Fruit fly (Drosophila melanogaster): ENCODE results near the gene ft.

Gene ft

dm6 chr2L:4222921-4223279, 1.3 kb upstream of the ft start:
- TF ChIP-seq h (GFP tag; optimal IDR thresholded peaks at IDR 0.05) (peak; percentile 88), HLH106 (tag; optimal IDR thresholded peaks at IDR 0.05) (peak; percentile 89), Abd-B (GFP tag; optimal IDR thresholded peaks at IDR 0.05) (no peak), dmrt93B (GFP tag; optimal IDR thresholded peaks at IDR 0.05) (peak; percentile 69), CrebA (GFP tag; optimal IDR thresholded peaks at IDR 0.05; ENCODE audit: borderline replicate concordance) (no peak), Sp1 (GFP tag; optimal IDR thresholded peaks at IDR 0.05) (peak; percentile 89), woc (GFP tag; optimal IDR thresholded peaks at IDR 0.05) (peak; percentile 39), Vsx2 (GFP tag; optimal IDR thresholded peaks at IDR 0.05; ENCODE audit: partially characterized antibody) (no peak), Dif (GFP tag; optimal IDR thresholded peaks at IDR 0.05; ENCODE audit: partially characterized antibody) (no peak), Jra (GFP tag; optimal IDR thresholded peaks at IDR 0.05) (peak; percentile 13), sv (GFP tag; optimal IDR thresholded peaks at IDR 0.05) (no peak), tai (GFP tag; optimal IDR thresholded peaks at IDR 0.05) (no peak), GATAd (GFP tag; optimal IDR thresholded peaks at IDR 0.05) (no peak), psq (GFP tag; optimal IDR thresholded peaks at IDR 0.05) (peak; percentile 86), N (GFP tag; optimal IDR thresholded peaks at IDR 0.05) (no peak), Mio (GFP tag; optimal IDR thresholded peaks at IDR 0.05) (no peak), fru (GFP tag; optimal IDR thresholded peaks at IDR 0.05) (peak; percentile 80), dl (GFP tag; optimal IDR thresholded peaks at IDR 0.05; ENCODE audit: insufficient read depth in 1 of 2, partially characterized antibody in 2 of 2) (no peak), sage (GFP tag; optimal IDR thresholded peaks at IDR 0.05) (peak; percentile 75), br (GFP tag; optimal IDR thresholded peaks at IDR 0.05) (peak; percentile 64), Hnf4 (GFP tag; optimal IDR thresholded peaks at IDR 0.05) (peak; percentile 63), Rel (GFP tag; optimal IDR thresholded peaks at IDR 0.05) (peak; percentile 85), Rel (tag; optimal IDR thresholded peaks at IDR 0.05) (peak; percentile 22), foxo (GFP tag; optimal IDR thresholded peaks at IDR 0.05) (peak in 1 of 2 experiments; percentile 91), ey (GFP tag; optimal IDR thresholded peaks at IDR 0.05) (peak; percentile 75), CG9705 (GFP tag; optimal IDR thresholded peaks at IDR 0.05) (peak; percentile 69), dsf (GFP tag; optimal IDR thresholded peaks at IDR 0.05; ENCODE audit: borderline replicate concordance) (no peak), pan (optimal IDR thresholded peaks at IDR 0.05) (no peak), Hr78 (GFP tag; optimal IDR thresholded peaks at IDR 0.05) (no peak), brk (GFP tag; optimal IDR thresholded peaks at IDR 0.05) (no peak), Hr83 (GFP tag; optimal IDR thresholded peaks at IDR 0.05; ENCODE audit: poor library complexity, severe bottlenecking) (no peak), OdsH (GFP tag; optimal IDR thresholded peaks at IDR 0.05) (peak; percentile 87), CG32264 (GFP tag; optimal IDR thresholded peaks at IDR 0.05) (peak; percentile 46), usp (GFP tag; optimal IDR thresholded peaks at IDR 0.05) (no peak), Myc (optimal IDR thresholded peaks at IDR 0.05) (no peak), lola (GFP tag; optimal IDR thresholded peaks at IDR 0.05) (no peak), Dfd (GFP tag; optimal IDR thresholded peaks at IDR 0.05) (no peak), jim (GFP tag; optimal IDR thresholded peaks at IDR 0.05) (no peak), rgr (GFP tag; optimal IDR thresholded peaks at IDR 0.05) (peak; percentile 89)

dm6 chr2L:4222002-4222920, 665 bp upstream of the ft start:
- no peak for TF ChIP-seq CG32264 (GFP tag; optimal IDR thresholded peaks at IDR 0.05)
- peak; percentile 65 for TF ChIP-seq br (GFP tag; optimal IDR thresholded peaks at IDR 0.05)
- peak; percentile 63 for TF ChIP-seq rgr (GFP tag; optimal IDR thresholded peaks at IDR 0.05)
- peak in 1 of 2 experiments; percentile 63 for TF ChIP-seq foxo (GFP tag; optimal IDR thresholded peaks at IDR 0.05)
- TF ChIP-seq psq (GFP tag; optimal IDR thresholded peaks at IDR 0.05), result peak; percentile 33
- TF ChIP-seq Sp1 (GFP tag; optimal IDR thresholded peaks at IDR 0.05), result peak; percentile 57
- peak; percentile 79 for TF ChIP-seq OdsH (GFP tag; optimal IDR thresholded peaks at IDR 0.05)
- peak; percentile 43 to 75 for TF ChIP-seq dl (GFP tag; optimal IDR thresholded peaks at IDR 0.05; ENCODE audit: insufficient read depth in 1 of 2, partially characterized antibody in 2 of 2)
- peak; percentile 72 for TF ChIP-seq Dif (GFP tag; optimal IDR thresholded peaks at IDR 0.05; ENCODE audit: partially characterized antibody)
- TF ChIP-seq HLH106 (tag; optimal IDR thresholded peaks at IDR 0.05), result peak; percentile 84
- TF ChIP-seq woc (GFP tag; optimal IDR thresholded peaks at IDR 0.05), result peak; percentile 65
- peak; percentile 87 for TF ChIP-seq ey (GFP tag; optimal IDR thresholded peaks at IDR 0.05)
- no peak for TF ChIP-seq Hr78 (GFP tag; optimal IDR thresholded peaks at IDR 0.05)
- peak; percentile 3 for TF ChIP-seq sage (GFP tag; optimal IDR thresholded peaks at IDR 0.05)
- peak; percentile 32 for TF ChIP-seq CG9705 (GFP tag; optimal IDR thresholded peaks at IDR 0.05)
- TF ChIP-seq fru (GFP tag; optimal IDR thresholded peaks at IDR 0.05), result peak; percentile 89
- no peak for TF ChIP-seq Mio (GFP tag; optimal IDR thresholded peaks at IDR 0.05)
- TF ChIP-seq h (GFP tag; optimal IDR thresholded peaks at IDR 0.05), result peak; percentile 73
- peak; percentile 85 for TF ChIP-seq dmrt93B (GFP tag; optimal IDR thresholded peaks at IDR 0.05)
- no peak for TF ChIP-seq GATAd (GFP tag; optimal IDR thresholded peaks at IDR 0.05)
- no peak for TF ChIP-seq usp (GFP tag; optimal IDR thresholded peaks at IDR 0.05)

Measured in whole organism, wandering third instar larva.